Worm (Caenorhabditis elegans): ENCODE results near the gene srm-3.

Gene srm-3

DNA sequence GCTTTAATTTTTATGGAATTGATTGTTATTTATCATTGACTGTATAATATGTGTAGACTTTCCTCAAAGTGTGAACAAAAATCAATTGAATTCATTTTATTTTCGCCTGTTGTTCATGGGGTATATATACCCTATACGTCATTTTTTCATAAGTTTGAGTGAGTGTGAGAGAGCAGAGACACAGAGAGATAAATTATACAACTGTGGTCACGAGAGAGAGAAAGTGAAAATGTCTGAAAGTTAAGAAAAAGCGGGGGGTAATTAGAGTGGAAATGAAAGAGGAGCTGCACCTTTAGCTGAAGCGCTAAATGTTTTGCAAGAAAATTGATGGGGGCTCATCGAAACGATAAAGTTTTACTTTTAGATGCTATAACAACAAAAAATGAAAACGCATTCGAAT, 23.0 kb upstream of the srm-3 start:
- TF ChIP-seq sma-3 (GFP tag; optimal IDR thresholded peaks at IDR 0.05) (peak; percentile 2), blmp-1 (tag; optimal IDR thresholded peaks at IDR 0.05; ENCODE audit: insufficient read depth) (peak; percentile 69), crh-2 (tag; optimal IDR thresholded peaks at IDR 0.05) (peak; percentile 1), C34F6.9 (tag; optimal IDR thresholded peaks at IDR 0.05) (no peak), fos-1 (tag; optimal IDR thresholded peaks at IDR 0.05) (peak; percentile 18), sma-9 (GFP tag; optimal IDR thresholded peaks at IDR 0.05) (peak; percentile 8), sma-9 (tag; optimal IDR thresholded peaks at IDR 0.05) (no peak), ztf-4 (tag; optimal IDR thresholded peaks at IDR 0.05) (no peak)

DNA sequence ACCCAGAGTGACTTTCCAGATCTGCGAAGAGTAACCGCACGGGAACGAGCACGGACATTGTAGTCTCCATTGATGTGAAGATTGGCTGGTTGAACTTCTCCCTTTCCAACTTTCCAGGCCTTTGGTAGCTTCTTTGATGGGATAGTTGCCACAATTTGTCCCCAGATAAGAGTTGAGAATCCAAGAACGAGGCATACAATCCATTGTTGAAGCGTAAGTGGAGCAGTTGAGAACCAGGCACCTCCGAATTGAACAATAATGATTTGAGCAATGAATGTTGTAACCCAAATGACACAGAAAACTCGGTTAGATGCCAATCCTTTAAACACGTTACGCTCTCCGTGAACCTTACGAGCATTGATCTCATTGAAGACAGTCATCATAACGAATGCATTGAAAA, 21.7 kb upstream of the srm-3 start:
- TF ChIP-seq mab-5 (tag; optimal IDR thresholded peaks at IDR 0.05) (no peak), nhr-237 (tag; optimal IDR thresholded peaks at IDR 0.05) (no peak), unc-39 (tag; optimal IDR thresholded peaks at IDR 0.05) (no peak), ama-1 (optimal IDR thresholded peaks at IDR 0.05) (no peak), lsy-2 (tag; optimal IDR thresholded peaks at IDR 0.05) (no peak), gmeb-1 (tag; optimal IDR thresholded peaks at IDR 0.05) (no peak), ztf-4 (tag; optimal IDR thresholded peaks at IDR 0.05) (no peak), F13H6.1 (tag; optimal IDR thresholded peaks at IDR 0.05) (no peak), crh-2 (tag; optimal IDR thresholded peaks at IDR 0.05) (no peak), elt-3 (tag; optimal IDR thresholded peaks at IDR 0.05) (no peak), ztf-11 (tag; optimal IDR thresholded peaks at IDR 0.05) (no peak), ztf-1 (GFP tag; conservative IDR thresholded peaks at IDR 0.05) (no peak), peb-1 (tag; optimal IDR thresholded peaks at IDR 0.05) (no peak), lin-13 (GFP tag; optimal IDR thresholded peaks at IDR 0.05) (no peak)

DNA sequence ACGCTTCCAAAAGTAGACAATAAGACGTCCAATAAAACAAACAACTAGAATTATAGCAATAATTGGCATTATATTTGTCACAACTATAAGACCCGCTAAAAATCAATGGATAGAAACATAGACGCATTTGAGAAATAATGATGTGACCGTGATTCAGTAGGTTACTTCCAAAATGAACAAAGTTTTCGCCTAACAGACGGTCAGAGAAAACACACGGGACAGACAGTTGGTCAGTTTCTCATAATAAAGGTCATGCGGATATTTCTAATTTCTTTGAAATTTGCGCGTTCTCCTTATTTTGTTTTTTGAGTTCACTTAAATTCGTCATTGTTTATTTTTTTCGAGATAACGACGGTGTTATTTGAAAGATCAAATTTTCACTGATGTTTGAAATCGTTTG, 17.2 kb upstream of the srm-3 start:
- TF ChIP-seq sma-9 (GFP tag; optimal IDR thresholded peaks at IDR 0.05) (peak; percentile 2), sma-9 (tag; optimal IDR thresholded peaks at IDR 0.05) (no peak), ztf-1 (GFP tag; conservative IDR thresholded peaks at IDR 0.05) (no peak)

DNA sequence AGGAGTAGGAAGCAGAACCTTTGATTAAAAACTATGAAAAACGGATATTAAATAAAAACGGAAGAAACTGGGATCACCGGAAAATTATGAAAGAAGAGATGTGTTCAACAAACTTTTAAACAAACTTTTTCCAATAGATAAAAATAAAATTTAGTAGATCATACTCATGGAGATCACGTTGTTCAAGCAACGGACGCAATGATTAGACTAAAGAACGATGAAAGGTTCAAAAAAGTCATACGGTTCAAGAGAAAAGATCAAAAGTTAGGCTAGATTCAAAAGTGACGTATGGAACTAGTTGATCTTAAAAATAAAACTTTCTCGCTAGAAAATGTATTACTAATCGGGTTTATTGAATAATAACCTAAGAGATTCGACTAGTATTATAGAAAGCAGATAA, 16.7 kb upstream of the srm-3 start:
- no peak for TF ChIP-seq unc-62 (GFP tag; optimal IDR thresholded peaks at IDR 0.05)
- TF ChIP-seq ama-1 (optimal IDR thresholded peaks at IDR 0.05) = no peak
- no peak for TF ChIP-seq skn-1 (tag; optimal IDR thresholded peaks at IDR 0.05)
- TF ChIP-seq ceh-16 (tag; optimal IDR thresholded peaks at IDR 0.05) = no peak
- peak; percentile 28 for TF ChIP-seq nhr-21 (tag; optimal IDR thresholded peaks at IDR 0.05)
- TF ChIP-seq lin-39 (tag; optimal IDR thresholded peaks at IDR 0.05) = no peak
- peak; percentile 58 for TF ChIP-seq sma-9 (GFP tag; optimal IDR thresholded peaks at IDR 0.05)
- TF ChIP-seq sma-9 (tag; optimal IDR thresholded peaks at IDR 0.05) = no peak
- TF ChIP-seq nhr-11 (tag; optimal IDR thresholded peaks at IDR 0.05) = no peak
- TF ChIP-seq blmp-1 (tag; optimal IDR thresholded peaks at IDR 0.05; ENCODE audit: insufficient read depth) = peak; percentile 40

DNA sequence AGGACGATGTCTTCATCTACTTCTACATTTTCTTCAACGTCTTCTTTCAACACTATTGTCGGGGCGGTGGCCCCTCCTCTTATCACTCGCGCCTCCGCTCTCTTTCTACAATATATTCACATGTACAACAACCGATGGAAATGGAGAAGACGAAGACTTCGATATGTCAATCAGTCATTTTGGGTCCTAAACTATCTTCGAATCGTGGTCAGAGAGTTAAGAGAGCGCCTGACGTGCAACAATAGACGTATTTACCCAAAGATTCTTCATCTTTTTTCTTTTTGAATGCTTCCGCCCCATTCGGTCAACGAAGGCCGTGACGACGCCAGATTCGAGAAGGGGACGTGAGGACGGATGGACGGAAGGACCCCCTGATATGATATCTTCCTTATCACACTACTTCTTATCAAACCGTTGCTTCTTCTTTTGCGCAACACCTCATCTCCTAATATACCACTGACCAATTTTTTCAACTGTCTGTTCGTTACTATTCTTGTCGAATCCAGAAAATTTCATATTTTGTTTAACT, 15.8 kb upstream of the srm-3 start:
- no peak for TF ChIP-seq blmp-1 (tag; optimal IDR thresholded peaks at IDR 0.05; ENCODE audit: insufficient read depth)
- peak; percentile 15 for TF ChIP-seq sma-3 (GFP tag; optimal IDR thresholded peaks at IDR 0.05)
- TF ChIP-seq nhr-12 (tag; optimal IDR thresholded peaks at IDR 0.05) = no peak
- peak; percentile 4 for TF ChIP-seq nhr-25 (tag; optimal IDR thresholded peaks at IDR 0.05)
- peak; percentile 53 for TF ChIP-seq sma-9 (GFP tag; optimal IDR thresholded peaks at IDR 0.05)
- no peak for TF ChIP-seq sma-9 (tag; optimal IDR thresholded peaks at IDR 0.05)

DNA sequence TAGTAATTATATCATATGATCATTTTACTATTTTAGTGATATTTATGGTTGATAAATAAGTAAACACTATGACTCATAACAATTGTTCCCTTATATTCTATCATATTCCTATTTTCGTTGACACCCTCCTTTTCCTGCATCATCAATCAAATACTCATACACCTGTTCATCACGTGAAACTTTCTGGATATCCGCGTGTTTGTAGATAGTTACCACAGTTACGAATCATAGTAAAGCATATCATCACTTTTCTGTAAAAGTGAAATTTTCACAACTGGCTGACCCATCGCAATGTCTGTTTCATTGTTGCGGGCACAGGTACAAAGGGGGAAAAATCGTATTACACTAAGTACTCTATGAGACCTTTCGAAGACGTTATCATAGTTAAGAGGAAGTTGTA, 14.9 kb upstream of the srm-3 start:
- TF ChIP-seq alr-1 (tag; optimal IDR thresholded peaks at IDR 0.05) (no peak), F13H6.1 (tag; optimal IDR thresholded peaks at IDR 0.05) (no peak), snpc-4 (tag; optimal IDR thresholded peaks at IDR 0.05) (no peak), egl-27 (tag; optimal IDR thresholded peaks at IDR 0.05) (no peak), sma-3 (GFP tag; optimal IDR thresholded peaks at IDR 0.05) (peak; percentile 62), nhr-12 (tag; optimal IDR thresholded peaks at IDR 0.05) (no peak), mdl-1 (tag; optimal IDR thresholded peaks at IDR 0.05) (no peak), sem-4 (tag; optimal IDR thresholded peaks at IDR 0.05) (no peak), fos-1 (tag; optimal IDR thresholded peaks at IDR 0.05) (no peak), gmeb-1 (tag; optimal IDR thresholded peaks at IDR 0.05) (no peak), zag-1 (tag; optimal IDR thresholded peaks at IDR 0.05) (no peak), aly-2 (tag; optimal IDR thresholded peaks at IDR 0.05) (no peak), peb-1 (tag; optimal IDR thresholded peaks at IDR 0.05) (no peak), nhr-10 (tag; optimal IDR thresholded peaks at IDR 0.05) (no peak), dmd-4 (tag; optimal IDR thresholded peaks at IDR 0.05) (no peak), nhr-21 (tag; optimal IDR thresholded peaks at IDR 0.05) (no peak), blmp-1 (tag; optimal IDR thresholded peaks at IDR 0.05; ENCODE audit: insufficient read depth) (peak; percentile 54)

Measured in whole organism, L2 larva.